Fruit fly (Drosophila melanogaster) S2 (cell line): Measurements from ENCODE around the gene CG7789.

Source experiments
- CG8478 ChIP-seq: fragments of >200 bp; optimal IDR thresholded peaks from 2 replicates; lab custom pipeline; 2018
- CTCF ChIP-seq, 2 experiments: fragments of >200 bp; optimal IDR thresholded peaks; 2 replicates each; lab custom pipeline; 2018

DNA sequence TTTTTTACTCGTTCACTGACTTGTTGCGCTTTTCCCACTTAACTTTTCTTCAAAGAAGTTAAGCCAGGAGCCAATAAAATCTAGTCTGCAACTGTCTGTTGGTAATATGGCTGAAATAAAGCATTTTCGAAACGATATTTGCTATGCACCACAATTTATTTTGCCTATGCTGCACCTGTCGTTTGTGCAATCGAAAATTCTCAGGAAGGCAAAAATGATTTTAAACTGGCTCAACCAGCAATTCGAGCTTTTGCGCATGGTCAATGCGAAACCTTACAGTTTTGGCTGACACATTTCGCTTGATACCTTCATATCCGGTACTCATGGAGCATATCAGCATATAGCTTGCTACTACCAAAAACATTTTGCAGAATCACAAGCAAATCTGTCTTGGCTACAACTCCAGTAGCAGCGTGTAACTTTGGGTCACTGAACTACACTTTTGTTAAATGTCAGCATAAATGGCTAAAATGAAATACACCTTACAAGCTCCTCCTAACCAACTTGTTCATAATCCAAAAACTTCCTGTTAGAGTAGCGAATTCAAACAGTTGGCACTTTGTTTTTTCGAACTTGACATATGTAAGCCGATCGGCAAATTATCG lies 36.8 kb downstream of the CG7789 start:
- TF ChIP-seq CG8478 (no peak), CTCF (optimal IDR thresholded peaks at IDR 0.05; lab: Kevin White, UChicago) (no peak)
